Fruit fly (Drosophila melanogaster): ENCODE measurements around the gene CG32219.

- TF ChIP-seq CG9817 (tag; optimal IDR thresholded peaks at IDR 0.05), result no peak
- no peak for TF ChIP-seq bigmax (GFP tag; optimal IDR thresholded peaks at IDR 0.05)
- no peak for TF ChIP-seq Hmx (GFP tag; optimal IDR thresholded peaks at IDR 0.05)
- TF ChIP-seq MTF-1 (GFP tag; optimal IDR thresholded peaks at IDR 0.05; ENCODE audit: borderline replicate concordance), result no peak
- TF ChIP-seq tgo (GFP tag; IDR thresholded peaks at IDR 0.05), result no peak
- no peak for TF ChIP-seq inv (GFP tag; IDR thresholded peaks at IDR 0.05; ENCODE audit: partially characterized antibody)
- TF ChIP-seq chm (GFP tag; IDR thresholded peaks at IDR 0.05), result no peak
- TF ChIP-seq pum (GFP tag; optimal IDR thresholded peaks at IDR 0.05), result no peak
- TF ChIP-seq Rx (GFP tag; IDR thresholded peaks at IDR 0.05), result no peak
These were observed 40.2 kb upstream of the CG32219 start, which contains the start of gene fln for dm6 chr3L:19991120-19991519.

Measured in whole organism, embryonic.